Fruit fly (Drosophila melanogaster): ENCODE data around the gene dsb.
A peak's percentile ranks its signal among the peaks of the same experiment; 100 is the strongest.

Gene dsb

dm6 chr3L:1940843-1941418 is 30.9 kb upstream of the dsb start, which contains the start of gene Mfap1 (continued):
- no peak for TF ChIP-seq CG10462 (GFP tag; optimal IDR thresholded peaks at IDR 0.05)
- no peak for TF ChIP-seq CG12744 (GFP tag; optimal IDR thresholded peaks at IDR 0.05)
- TF ChIP-seq CG4854 (GFP tag; optimal IDR thresholded peaks at IDR 0.05): no peak
- no peak for TF ChIP-seq dpn (GFP tag; optimal IDR thresholded peaks at IDR 0.05)
- no peak for TF ChIP-seq CG31365 (tag; optimal IDR thresholded peaks at IDR 0.05)
- TF ChIP-seq z (GFP tag; IDR thresholded peaks at IDR 0.05): no peak
- TF ChIP-seq D (optimal IDR thresholded peaks at IDR 0.05): no peak
- no peak for TF ChIP-seq D (GFP tag; optimal IDR thresholded peaks at IDR 0.05)
- TF ChIP-seq CG9437 (GFP tag; optimal IDR thresholded peaks at IDR 0.05): no peak
- TF ChIP-seq CG42726 (GFP tag; IDR thresholded peaks at IDR 0.05; ENCODE audit: partially characterized antibody): no peak; the same call in 1 of the 2 replicates
- no peak for TF ChIP-seq Gsc (GFP tag; IDR thresholded peaks at IDR 0.05)
- TF ChIP-seq CG17359 (tag; optimal IDR thresholded peaks at IDR 0.05): no peak
- TF ChIP-seq CG33213 (GFP tag; optimal IDR thresholded peaks at IDR 0.05): peak; percentile 5
- no peak for TF ChIP-seq Hey (tag; optimal IDR thresholded peaks at IDR 0.05)
- no peak for TF ChIP-seq CG16779 (GFP tag; IDR thresholded peaks at IDR 0.05)
- peak; percentile 67 for TF ChIP-seq MESR4 (GFP tag; optimal IDR thresholded peaks at IDR 0.05)
- no peak for TF ChIP-seq twi (tag; optimal IDR thresholded peaks at IDR 0.05)
- TF ChIP-seq dm (GFP tag; optimal IDR thresholded peaks at IDR 0.05): no peak
- peak; percentile 46 for TF ChIP-seq trem (tag; optimal IDR thresholded peaks at IDR 0.05)
- TF ChIP-seq CG3065 (GFP tag; optimal IDR thresholded peaks at IDR 0.05): no peak
- no peak for TF ChIP-seq CrebB (tag; optimal IDR thresholded peaks at IDR 0.05)
- no peak for TF ChIP-seq zen (tag; optimal IDR thresholded peaks at IDR 0.05)
- no peak for TF ChIP-seq Vsx1 (GFP tag; optimal IDR thresholded peaks at IDR 0.05)
- 0 out of 3 replicates have a peak, but pooled peaks have one; percentile 35 for TF ChIP-seq CG14860 (GFP tag; IDR thresholded peaks at IDR 0.05; ENCODE audit: partially characterized antibody)
- TF ChIP-seq Ets97D (GFP tag; optimal IDR thresholded peaks at IDR 0.05): peak; percentile 22
- TF ChIP-seq gt (GFP tag; IDR thresholded peaks at IDR 0.05): no peak
- no peak for TF ChIP-seq caup (GFP tag; optimal IDR thresholded peaks at IDR 0.05; ENCODE audit: severe bottlenecking)
- no peak for TF ChIP-seq CG1832 (GFP tag; optimal IDR thresholded peaks at IDR 0.05)
- no peak for TF ChIP-seq Sox100B (GFP tag; optimal IDR thresholded peaks at IDR 0.05)
- TF ChIP-seq Trl (optimal IDR thresholded peaks at IDR 0.05): no peak
- no peak for TF ChIP-seq Trl (GFP tag; optimal IDR thresholded peaks at IDR 0.05)
- TF ChIP-seq zfh1 (GFP tag; IDR thresholded peaks at IDR 0.05): peak; percentile 9; the same call in 2 of the 3 replicates
- no peak for TF ChIP-seq gem (tag; optimal IDR thresholded peaks at IDR 0.05)
- TF ChIP-seq Jarid2 (GFP tag; optimal IDR thresholded peaks at IDR 0.05): no peak
- no peak for TF ChIP-seq Spps (tag; optimal IDR thresholded peaks at IDR 0.05)
- no peak for TF ChIP-seq CG3281 (GFP tag; optimal IDR thresholded peaks at IDR 0.05)
- TF ChIP-seq lmd (GFP tag; IDR thresholded peaks at IDR 0.05): no peak
- TF ChIP-seq sisA (GFP tag; IDR thresholded peaks at IDR 0.05): no peak
- no peak for TF ChIP-seq Six4 (GFP tag; optimal IDR thresholded peaks at IDR 0.05)
- no peak for TF ChIP-seq Nf-YA (GFP tag; IDR thresholded peaks at IDR 0.05)
- TF ChIP-seq knrl (GFP tag; IDR thresholded peaks at IDR 0.05; ENCODE audit: partially characterized antibody): peak; percentile 72
- no peak for TF ChIP-seq CG17568 (GFP tag; optimal IDR thresholded peaks at IDR 0.05)
- TF ChIP-seq Eip74EF (GFP tag; optimal IDR thresholded peaks at IDR 0.05): no peak
- no peak for TF ChIP-seq emc (GFP tag; optimal IDR thresholded peaks at IDR 0.05)
- no peak for TF ChIP-seq Fer1 (GFP tag; optimal IDR thresholded peaks at IDR 0.05)
- no peak for TF ChIP-seq CG1529 (GFP tag; optimal IDR thresholded peaks at IDR 0.05)
- TF ChIP-seq run (tag; optimal IDR thresholded peaks at IDR 0.05): no peak
- TF ChIP-seq hbn (GFP tag; IDR thresholded peaks at IDR 0.05; ENCODE audit: partially characterized antibody): peak; percentile 82
- no peak for TF ChIP-seq az2 (GFP tag; optimal IDR thresholded peaks at IDR 0.05)
- no peak for TF ChIP-seq Optix (GFP tag; IDR thresholded peaks at IDR 0.05)
- TF ChIP-seq Atf-2 (GFP tag; optimal IDR thresholded peaks at IDR 0.05): no peak

All from whole organism, embryonic.